Fruit fly (Drosophila melanogaster) whole organism, adult: ENCODE results near the gene sdt.

ENCODE experiments used
- CG33017 ChIP-seq: fragments of 200-800 bp; sonication (Bioruptor generic); optimal IDR thresholded peaks from 2 replicates; lab custom pipeline; 2018; ENCODE audit warnings: missing biosample characterization, mild to moderate bottlenecking, missing genetic modification characterization, moderate library complexity
- CG7101 ChIP-seq: fragments of 200-800 bp; sonication (Bioruptor generic); optimal IDR thresholded peaks from 2 replicates; lab custom pipeline; 2018; ENCODE audit warnings: missing biosample characterization, mild to moderate bottlenecking, missing genetic modification characterization, moderate library complexity
- kay ChIP-seq: fragments of 200-800 bp; sonication (Bioruptor generic); peaks from one replicate; lab custom pipeline; 2016; ENCODE audit warnings: missing biosample characterization, missing genetic modification characterization, borderline replicate concordance

dm6 chrX:8285052-8285451 lies 106.7 kb downstream of the sdt start:
- TF ChIP-seq CG33017 (tag; lab: Kevin White, UChicago) (no peak), CG7101 (no peak), kay (GFP tag; lab: Kevin White, UChicago) (no peak)
